Fruit fly (Drosophila melanogaster) whole organism, wandering third instar larva: Measurements from ENCODE around the gene CG7794.

ENCODE experiments used
- Abd-B ChIP-seq: fragments of >200 bp; optimal IDR thresholded peaks from 2 replicates; lab custom pipeline; 2017; ENCODE audit warnings: missing biosample characterization, missing genetic modification characterization
- CG32264 ChIP-seq: fragments of 200-800 bp; sonication (Bioruptor generic); optimal IDR thresholded peaks from 2 replicates; lab custom pipeline; 2016; ENCODE audit warnings: missing biosample characterization, missing genetic modification characterization
- CG9705 ChIP-seq: fragments of 200-800 bp; sonication (Bioruptor generic); optimal IDR thresholded peaks from 2 replicates; lab custom pipeline; 2018; ENCODE audit warnings: missing biosample characterization, mild to moderate bottlenecking, missing genetic modification characterization
- CrebA ChIP-seq: fragments of 200-800 bp; sonication (Bioruptor generic); optimal IDR thresholded peaks from 2 replicates; lab custom pipeline; 2016; ENCODE audit warnings: missing biosample characterization, mild to moderate bottlenecking, missing genetic modification characterization, borderline replicate concordance
- Dfd ChIP-seq: fragments of >200 bp; optimal IDR thresholded peaks from 2 replicates; lab custom pipeline; 2017; ENCODE audit warnings: missing biosample characterization, missing genetic modification characterization
- GATAd ChIP-seq: sonication (Bioruptor generic); optimal IDR thresholded peaks from 2 replicates; lab custom pipeline; 2016; ENCODE audit warnings: missing biosample characterization, missing genetic modification characterization
- HLH106 ChIP-seq: fragments of 200-800 bp; optimal IDR thresholded peaks from 3 replicates; lab custom pipeline; 2019; ENCODE audit warnings: missing biosample characterization, mild to moderate bottlenecking, missing genetic modification characterization, moderate library complexity
- Hnf4 ChIP-seq: fragments of 200-800 bp; sonication (Bioruptor generic); optimal IDR thresholded peaks from 2 replicates; lab custom pipeline; 2016; ENCODE audit warnings: missing biosample characterization, mild to moderate bottlenecking, missing genetic modification characterization
- Hr78 ChIP-seq: fragments of >200 bp; optimal IDR thresholded peaks from 2 replicates; lab custom pipeline; 2017; ENCODE audit warnings: missing biosample characterization, missing genetic modification characterization
- Hr83 ChIP-seq: fragments of 200-300 bp; sonication (Bioruptor generic); optimal IDR thresholded peaks from 2 replicates; lab custom pipeline; 2016; ENCODE audit warnings: missing biosample characterization, mild to moderate bottlenecking, missing genetic modification characterization, moderate library complexity; ENCODE audit not compliant: poor library complexity, severe bottlenecking
- Jra ChIP-seq: sonication (Bioruptor generic); optimal IDR thresholded peaks from 2 replicates; lab custom pipeline; 2016; ENCODE audit warnings: missing biosample characterization, missing genetic modification characterization
- Mio ChIP-seq: sonication (Bioruptor generic); optimal IDR thresholded peaks from 2 replicates; lab custom pipeline; 2016; ENCODE audit warnings: missing biosample characterization, missing genetic modification characterization
- Myc ChIP-seq: fragments of >200 bp; optimal IDR thresholded peaks from 2 replicates; lab custom pipeline; 2017
- N ChIP-seq: fragments of >200 bp; optimal IDR thresholded peaks from 2 replicates; lab custom pipeline; 2018; ENCODE audit warnings: missing biosample characterization, missing external identifiers, missing genetic modification characterization
- OdsH ChIP-seq: fragments of 200-800 bp; sonication (Bioruptor generic); optimal IDR thresholded peaks from 2 replicates; lab custom pipeline; 2016; ENCODE audit warnings: missing biosample characterization, mild to moderate bottlenecking, missing genetic modification characterization
- Rel ChIP-seq, 2 experiments: fragments of 200-800 bp; sonication (Bioruptor generic) in 1 of 2; optimal IDR thresholded peaks; 2 replicates in 1 of 2; 3 replicates in 1 of 2; lab custom pipeline; 2016 to 2019; ENCODE audit warnings: mild to moderate bottlenecking in 2 of 2, missing biosample characterization in 2 of 2, missing genetic modification characterization in 2 of 2, moderate library complexity in 1 of 2
- Sp1 ChIP-seq: fragments of 200-800 bp; sonication (Bioruptor generic); optimal IDR thresholded peaks from 3 replicates; lab custom pipeline; 2019; ENCODE audit warnings: missing biosample characterization, mild to moderate bottlenecking, missing genetic modification characterization, moderate library complexity
- Vsx2 ChIP-seq: fragments of 200-300, 225-300 bp; sonication (Bioruptor generic); optimal IDR thresholded peaks from 2 replicates; lab custom pipeline; 2018; ENCODE audit warnings: missing biosample characterization, missing genetic modification characterization; ENCODE audit not compliant: partially characterized antibody
- br ChIP-seq: fragments of 200-800 bp; sonication (Bioruptor generic); optimal IDR thresholded peaks from 2 replicates; lab custom pipeline; 2016; ENCODE audit warnings: missing biosample characterization, missing genetic modification characterization
- brk ChIP-seq: fragments of 200-800 bp; sonication (Bioruptor generic); optimal IDR thresholded peaks from 2 replicates; lab custom pipeline; 2016; ENCODE audit warnings: missing biosample characterization, mild to moderate bottlenecking, missing genetic modification characterization
- dmrt93B ChIP-seq: fragments of 200-800 bp; sonication (Bioruptor generic); optimal IDR thresholded peaks from 2 replicates; lab custom pipeline; 2018; ENCODE audit warnings: missing biosample characterization, mild to moderate bottlenecking, missing genetic modification characterization
- dsf ChIP-seq: sonication (Bioruptor generic); optimal IDR thresholded peaks from 2 replicates; lab custom pipeline; 2016; ENCODE audit warnings: missing biosample characterization, missing genetic modification characterization, borderline replicate concordance
- ey ChIP-seq: fragments of 200-800 bp; sonication (Bioruptor generic); optimal IDR thresholded peaks from 2 replicates; lab custom pipeline; 2016; ENCODE audit warnings: missing biosample characterization, missing genetic modification characterization
- foxo ChIP-seq, 2 experiments: fragments of 200-800 bp; sonication (Bioruptor generic); optimal IDR thresholded peaks; 2 replicates in 1 of 2; 3 replicates in 1 of 2; lab custom pipeline; 2016 to 2017; ENCODE audit warnings: missing biosample characterization in 2 of 2, missing genetic modification characterization in 2 of 2
- fru ChIP-seq: fragments of 200-800 bp; sonication (Bioruptor generic); optimal IDR thresholded peaks from 3 replicates; lab custom pipeline; 2016; ENCODE audit warnings: missing biosample characterization, mild to moderate bottlenecking, missing genetic modification characterization
- h ChIP-seq: fragments of 200-800 bp; sonication (Bioruptor generic); optimal IDR thresholded peaks from 3 replicates; lab custom pipeline; 2016; ENCODE audit warnings: missing biosample characterization, mild to moderate bottlenecking, missing genetic modification characterization
- jim ChIP-seq: fragments of 175-275, 200-325 bp; sonication (Bioruptor generic); optimal IDR thresholded peaks from 2 replicates; lab custom pipeline; 2016; ENCODE audit warnings: missing biosample characterization, mild to moderate bottlenecking, missing genetic modification characterization
- psq ChIP-seq: fragments of 200-800 bp; sonication (Bioruptor generic); optimal IDR thresholded peaks from 3 replicates; lab custom pipeline; 2017; ENCODE audit warnings: missing biosample characterization, mild to moderate bottlenecking, missing genetic modification characterization, moderate library complexity
- rgr ChIP-seq: fragments of 200-800 bp; sonication (Bioruptor generic); optimal IDR thresholded peaks from 3 replicates; lab custom pipeline; 2016; ENCODE audit warnings: missing biosample characterization, mild to moderate bottlenecking, missing genetic modification characterization
- sage ChIP-seq: fragments of 200-800 bp; sonication (Bioruptor generic); optimal IDR thresholded peaks from 2 replicates; lab custom pipeline; 2016; ENCODE audit warnings: missing biosample characterization, mild to moderate bottlenecking, missing genetic modification characterization
- sv ChIP-seq: fragments of 200-800 bp; sonication (Bioruptor generic); optimal IDR thresholded peaks from 3 replicates; lab custom pipeline; 2016; ENCODE audit warnings: missing biosample characterization, missing genetic modification characterization
- tai ChIP-seq: sonication (Bioruptor generic); optimal IDR thresholded peaks from 2 replicates; lab custom pipeline; 2016; ENCODE audit warnings: missing biosample characterization, missing genetic modification characterization
- usp ChIP-seq: fragments of >200 bp; optimal IDR thresholded peaks from 2 replicates; lab custom pipeline; 2017; ENCODE audit warnings: missing biosample characterization, missing genetic modification characterization

Gene CG7794

DNA sequence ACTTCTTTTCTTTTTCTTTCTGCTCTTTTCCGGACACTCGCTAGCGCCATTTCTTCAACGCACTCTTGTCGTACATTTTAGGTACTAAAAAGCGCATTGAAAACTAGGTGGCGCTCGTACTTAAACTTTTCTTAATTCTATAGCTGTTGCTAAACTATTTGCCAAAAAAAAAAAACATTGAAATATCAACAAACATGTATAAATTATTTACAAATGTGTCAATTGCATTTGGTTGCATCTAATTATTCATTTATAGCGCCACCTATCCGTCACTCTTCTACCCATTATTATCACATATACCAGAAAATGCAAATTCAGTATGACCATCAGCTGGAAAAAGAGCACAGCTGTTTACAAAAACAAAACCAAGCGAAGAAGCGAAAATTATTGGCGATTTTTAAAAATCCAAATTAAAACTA lies 2.2 kb upstream of the CG7794 start, which contains the start of gene CG7785:
TSS of gene CG7785 (plus strand) at position 340 of the 419 bp plus-strand sequence.
- TF ChIP-seq HLH106 (tag; lab: Kevin White, UChicago), result peak; percentile 35
- TF ChIP-seq sv, result no peak
- peak; percentile 26 for TF ChIP-seq fru (GFP tag; lab: Kevin White, UChicago)
- TF ChIP-seq Hr83 (GFP tag; lab: Kevin White, UChicago), result no peak
- peak; percentile 40 for TF ChIP-seq h
- peak; percentile 25 for TF ChIP-seq OdsH (GFP tag; lab: Kevin White, UChicago)
- no peak for TF ChIP-seq CrebA (GFP tag; lab: Kevin White, UChicago)
- TF ChIP-seq Hr78 (GFP tag; lab: Kevin White, UChicago), result no peak
- no peak for TF ChIP-seq CG32264
- peak; percentile 30 for TF ChIP-seq ey
- peak; percentile 41 for TF ChIP-seq dmrt93B (GFP tag; lab: Kevin White, UChicago)
- TF ChIP-seq Hnf4 (GFP tag; lab: Kevin White, UChicago), result peak; percentile 20
- TF ChIP-seq brk (GFP tag; lab: Kevin White, UChicago), result no peak
- TF ChIP-seq br, result peak; percentile 34
- peak; percentile 14 for TF ChIP-seq psq (GFP tag; lab: Kevin White, UChicago)
- peak; percentile 51 for TF ChIP-seq tai (GFP tag; lab: Kevin White, UChicago)
- peak in 1 of 2 experiments; percentile 57 for TF ChIP-seq foxo (GFP tag; optimal IDR thresholded peaks at IDR 0.05; lab: Kevin White, UChicago)
- TF ChIP-seq rgr (GFP tag; lab: Kevin White, UChicago), result peak; percentile 53
- TF ChIP-seq Myc (lab: Kevin White, UChicago), result peak; percentile 54
- TF ChIP-seq Sp1 (GFP tag; lab: Kevin White, UChicago), result peak; percentile 3

dm6 chr3R:18026536-18026935 lies 3.0 kb downstream of the CG7794 start:
- TF ChIP-seq sage (GFP tag; lab: Kevin White, UChicago) (no peak), Mio (GFP tag; lab: Kevin White, UChicago) (no peak), ey (no peak), Hr78 (GFP tag; lab: Kevin White, UChicago) (no peak), Abd-B (GFP tag; lab: Kevin White, UChicago) (no peak), jim (GFP tag; lab: Kevin White, UChicago) (no peak), Sp1 (GFP tag; lab: Kevin White, UChicago) (no peak), Hnf4 (GFP tag; lab: Kevin White, UChicago) (no peak), N (GFP tag; lab: Kevin White, UChicago) (no peak)

- TF ChIP-seq Vsx2 (no peak), CrebA (GFP tag; lab: Kevin White, UChicago) (no peak), CG9705 (GFP tag; lab: Kevin White, UChicago) (no peak), foxo (GFP tag; optimal IDR thresholded peaks at IDR 0.05; lab: Kevin White, UChicago) (no peak), dsf (GFP tag; lab: Kevin White, UChicago) (no peak)
Measured at dm6 chr3R:18027307-18027706, 3.8 kb downstream of the CG7794 start.

DNA sequence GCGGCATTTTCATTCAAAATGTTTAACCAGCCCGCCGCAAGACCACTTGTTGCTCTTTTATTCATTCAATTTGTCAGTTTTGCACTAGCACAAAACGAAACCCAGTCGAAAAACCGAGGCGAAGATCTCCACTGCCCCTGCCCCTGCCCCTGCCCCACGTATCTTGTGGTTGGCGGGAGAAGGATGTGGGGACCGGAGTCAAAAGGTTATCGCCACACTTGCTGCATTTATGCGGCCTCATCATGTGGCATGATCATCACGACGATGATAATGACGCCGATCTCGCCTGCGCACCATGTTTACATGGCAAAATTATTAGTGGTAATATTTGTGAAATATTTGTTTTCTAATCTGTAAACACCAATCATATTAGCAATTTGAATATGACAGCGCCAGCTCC lies 4.3 kb downstream of the CG7794 start:
- TF ChIP-seq GATAd (no peak), usp (GFP tag; lab: Kevin White, UChicago) (no peak), h (no peak), Hr83 (GFP tag; lab: Kevin White, UChicago) (no peak), Rel (GFP tag; optimal IDR thresholded peaks at IDR 0.05; lab: Kevin White, UChicago) (no peak), Rel (tag; optimal IDR thresholded peaks at IDR 0.05; lab: Kevin White, UChicago) (no peak), ey (no peak), Hnf4 (GFP tag; lab: Kevin White, UChicago) (no peak), Sp1 (GFP tag; lab: Kevin White, UChicago) (no peak), sv (no peak), Dfd (GFP tag; lab: Kevin White, UChicago) (no peak), Vsx2 (no peak), br (no peak), psq (GFP tag; lab: Kevin White, UChicago) (no peak), Hr78 (GFP tag; lab: Kevin White, UChicago) (no peak)

DNA sequence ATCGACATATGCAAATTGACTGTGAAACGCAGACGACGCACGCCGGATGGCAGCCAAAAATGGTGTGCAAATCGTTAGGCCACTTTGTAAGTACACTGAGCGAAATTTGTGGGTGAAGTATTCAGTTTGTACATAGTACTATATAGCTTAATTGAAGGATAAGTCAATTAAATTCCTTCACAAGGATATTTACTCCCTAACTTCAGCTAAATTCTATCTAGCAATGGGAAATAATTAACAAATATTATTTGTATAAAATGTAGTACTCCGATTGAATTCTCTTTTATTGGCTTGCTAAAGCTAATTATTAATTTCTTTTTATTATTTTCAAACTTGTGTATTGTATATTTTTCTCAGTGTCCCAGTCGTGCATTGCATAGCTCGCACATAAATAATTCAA lies 5.6 kb downstream of the CG7794 start:
- TF ChIP-seq usp (GFP tag; lab: Kevin White, UChicago) (no peak), Dfd (GFP tag; lab: Kevin White, UChicago) (no peak), Jra (GFP tag; lab: Kevin White, UChicago) (no peak), tai (GFP tag; lab: Kevin White, UChicago) (no peak), Mio (GFP tag; lab: Kevin White, UChicago) (no peak), dmrt93B (GFP tag; lab: Kevin White, UChicago) (no peak), fru (GFP tag; lab: Kevin White, UChicago) (no peak), rgr (GFP tag; lab: Kevin White, UChicago) (no peak), Rel (GFP tag; optimal IDR thresholded peaks at IDR 0.05; lab: Kevin White, UChicago) (no peak), Rel (tag; optimal IDR thresholded peaks at IDR 0.05; lab: Kevin White, UChicago) (no peak), brk (GFP tag; lab: Kevin White, UChicago) (no peak), N (GFP tag; lab: Kevin White, UChicago) (no peak), Hnf4 (GFP tag; lab: Kevin White, UChicago) (no peak)
